Fruit fly (Drosophila melanogaster) whole organism, embryonic: ENCODE measurements around the gene Jhbp14.

Experiments used
- Bgb ChIP-seq: fragments of 200-800 bp; sonication (Bioruptor generic); IDR thresholded peaks from 2 replicates; pipeline ENCODE4 v1.3.6; 2022; ENCODE audit warnings: missing biosample characterization, missing genetic modification characterization; ENCODE audit not compliant: partially characterized antibody
- CG10209 ChIP-seq: fragments of 200-800 bp; sonication (Bioruptor generic); optimal IDR thresholded peaks from 3 replicates; lab custom pipeline; 2017; ENCODE audit warnings: missing biosample characterization, mild to moderate bottlenecking, missing genetic modification characterization, missing genetic modification reagents
- CG12769 ChIP-seq: fragments of 200-800 bp; sonication (Bioruptor generic); optimal IDR thresholded peaks from 2 replicates; lab custom pipeline; 2019; ENCODE audit warnings: missing biosample characterization, mild to moderate bottlenecking, missing genetic modification characterization, moderate library complexity
- CG13894 ChIP-seq: fragments of 200-800 bp; sonication (Bioruptor generic); optimal IDR thresholded peaks from 3 replicates; lab custom pipeline; 2018; ENCODE audit warnings: missing biosample characterization, mild to moderate bottlenecking, missing genetic modification characterization, moderate library complexity
- CG14710 ChIP-seq: fragments of 200-800 bp; sonication (Bioruptor generic); optimal IDR thresholded peaks from 3 replicates; lab custom pipeline; 2019; ENCODE audit warnings: missing biosample characterization, mild to moderate bottlenecking, missing genetic modification characterization, moderate library complexity
- CG15011 ChIP-seq: fragments of 200-800 bp; sonication (Bioruptor generic); optimal IDR thresholded peaks from 3 replicates; lab custom pipeline; 2018; ENCODE audit warnings: missing biosample characterization, mild to moderate bottlenecking, missing genetic modification characterization
- CG15601 ChIP-seq: fragments of 200-800 bp; sonication (Bioruptor generic); optimal IDR thresholded peaks from 3 replicates; lab custom pipeline; 2019; ENCODE audit warnings: missing biosample characterization, mild to moderate bottlenecking, missing genetic modification characterization, moderate library complexity
- CG1602 ChIP-seq: fragments of 200-800 bp; sonication (Bioruptor generic); optimal IDR thresholded peaks from 3 replicates; lab custom pipeline; 2016; ENCODE audit warnings: missing biosample characterization, missing genetic modification characterization
- CG17912 ChIP-seq: fragments of 200-800 bp; sonication (Bioruptor generic); optimal IDR thresholded peaks from 2 replicates; lab custom pipeline; 2018; ENCODE audit warnings: missing biosample characterization, mild to moderate bottlenecking, missing genetic modification characterization
- CG2116 ChIP-seq: fragments of 200-800 bp; sonication (Bioruptor generic); optimal IDR thresholded peaks from 3 replicates; lab custom pipeline; 2018; ENCODE audit warnings: missing biosample characterization, mild to moderate bottlenecking, missing genetic modification characterization
- CG3065 ChIP-seq: fragments of 200-800 bp; sonication (Bioruptor generic); optimal IDR thresholded peaks from 2 replicates; lab custom pipeline; 2016; ENCODE audit warnings: missing biosample characterization, missing genetic modification characterization
- CG3163 ChIP-seq: fragments of 200-800 bp; sonication (Bioruptor generic); optimal IDR thresholded peaks from 3 replicates; lab custom pipeline; 2016; ENCODE audit warnings: missing biosample characterization, missing genetic modification characterization
- CG4404 ChIP-seq: fragments of 200-800 bp; sonication (Bioruptor generic); IDR thresholded peaks from 2 replicates; pipeline ENCODE4 v1.3.6; 2022; ENCODE audit warnings: missing biosample characterization, missing genetic modification characterization
- CG4854 ChIP-seq: fragments of 200-800 bp; sonication (Bioruptor generic); optimal IDR thresholded peaks from 2 replicates; lab custom pipeline; 2016; ENCODE audit warnings: missing biosample characterization, missing genetic modification characterization, inconsistent platforms
- CG7987 ChIP-seq: fragments of 200-800 bp; sonication (Bioruptor generic); optimal IDR thresholded peaks from 2 replicates; lab custom pipeline; 2018; ENCODE audit warnings: missing biosample characterization, mild to moderate bottlenecking, missing genetic modification characterization, moderate library complexity
- CG9876 ChIP-seq: fragments of 200-800 bp; sonication (Bioruptor generic); optimal IDR thresholded peaks from 2 replicates; lab custom pipeline; 2016; ENCODE audit warnings: missing biosample characterization, missing genetic modification characterization
- Dbx ChIP-seq: fragments of 200-800 bp; sonication (Bioruptor generic); IDR thresholded peaks from 3 replicates; pipeline ENCODE4 v1.3.6; 2022; ENCODE audit warnings: missing biosample characterization, missing genetic modification characterization
- Deaf1 ChIP-seq: fragments of 200-800 bp; optimal IDR thresholded peaks from 3 replicates; lab custom pipeline; 2019; ENCODE audit warnings: missing biosample characterization, mild to moderate bottlenecking, missing genetic modification characterization, moderate library complexity
- Dip2 ChIP-seq: fragments of 200-800 bp; sonication (Bioruptor generic); IDR thresholded peaks from 2 replicates; pipeline ENCODE4 v1.3.6; 2022; ENCODE audit warnings: missing biosample characterization, missing genetic modification characterization
- Ets97D ChIP-seq: fragments of 200-800 bp; sonication (Bioruptor generic); optimal IDR thresholded peaks from 3 replicates; lab custom pipeline; 2016; ENCODE audit warnings: missing biosample characterization, missing genetic modification characterization
- Mad ChIP-seq: fragments of 200-800 bp; sonication (Bioruptor generic); optimal IDR thresholded peaks from 2 replicates; lab custom pipeline; 2016; ENCODE audit warnings: missing biosample characterization, missing genetic modification characterization
- Med ChIP-seq: fragments of 200-800 bp; sonication (Bioruptor generic); peaks from one replicate; lab custom pipeline; 2016; ENCODE audit warnings: missing biosample characterization, missing genetic modification characterization, mild to moderate bottlenecking, inconsistent platforms, moderate library complexity
- NfI ChIP-seq: fragments of 200-800 bp; sonication (Bioruptor generic); optimal IDR thresholded peaks from 3 replicates; lab custom pipeline; 2018; ENCODE audit warnings: missing biosample characterization, mild to moderate bottlenecking, missing genetic modification characterization, moderate library complexity
- Pdp1 ChIP-seq, 2 experiments: fragments of 200-800 bp; sonication (Bioruptor generic); optimal IDR thresholded peaks; 3 replicates each; lab custom pipeline; 2016; ENCODE audit warnings: missing biosample characterization in 2 of 2, missing genetic modification characterization in 2 of 2, mild to moderate bottlenecking in 1 of 2, moderate library complexity in 1 of 2
- Vsx1 ChIP-seq: fragments of 200-800 bp; sonication (Bioruptor generic); optimal IDR thresholded peaks from 2 replicates; lab custom pipeline; 2017; ENCODE audit warnings: missing biosample characterization, mild to moderate bottlenecking, missing genetic modification characterization, missing genetic modification reagents
- ap ChIP-seq: fragments of 200-800 bp; sonication (Bioruptor generic); IDR thresholded peaks from 2 replicates; pipeline ENCODE4 v1.3.6; 2022; ENCODE audit warnings: missing biosample characterization, missing genetic modification characterization
- ato ChIP-seq: fragments of 200-800 bp; sonication (Bioruptor generic); IDR thresholded peaks from 2 replicates; pipeline ENCODE4 v1.3.6; 2022; ENCODE audit warnings: missing biosample characterization, missing genetic modification characterization; ENCODE audit not compliant: partially characterized antibody
- bab2 ChIP-seq: fragments of 200-800 bp; sonication (Bioruptor generic); optimal IDR thresholded peaks from 2 replicates; lab custom pipeline; 2016; ENCODE audit warnings: missing biosample characterization, missing genetic modification characterization
- cg ChIP-seq: fragments of 200-800 bp; sonication (Bioruptor generic); optimal IDR thresholded peaks from 3 replicates; lab custom pipeline; 2019; ENCODE audit warnings: missing biosample characterization, mild to moderate bottlenecking, missing genetic modification characterization, moderate library complexity
- chinmo ChIP-seq: fragments of 200-800 bp; sonication (Bioruptor generic); IDR thresholded peaks from 4 replicates; pipeline ENCODE4 v1.3.6; 2022; ENCODE audit warnings: missing biosample characterization, missing genetic modification characterization; ENCODE audit not compliant: partially characterized antibody
- dan ChIP-seq: fragments of 200-800 bp; sonication (Bioruptor generic); IDR thresholded peaks from 2 replicates; pipeline ENCODE4 v1.3.6; 2022; ENCODE audit warnings: missing biosample characterization, missing genetic modification characterization
- exex ChIP-seq: fragments of 200-800 bp; sonication (Bioruptor generic); optimal IDR thresholded peaks from 4 replicates; lab custom pipeline; 2018; ENCODE audit warnings: missing biosample characterization, mild to moderate bottlenecking, missing genetic modification characterization, moderate library complexity
- insv ChIP-seq, 2 experiments: fragments of 200-800 bp; sonication (Bioruptor generic); optimal IDR thresholded peaks; 3 replicates each; lab custom pipeline; 2016 to 2018; ENCODE audit warnings: missing biosample characterization in 2 of 2, missing genetic modification characterization in 2 of 2
- inv ChIP-seq: fragments of 200-800 bp; sonication (Bioruptor generic); IDR thresholded peaks from 2 replicates; pipeline ENCODE4 v1.3.6; 2022; ENCODE audit warnings: missing biosample characterization, missing genetic modification characterization; ENCODE audit not compliant: partially characterized antibody
- kay ChIP-seq: fragments of 200-800 bp; sonication (Bioruptor generic); optimal IDR thresholded peaks from 2 replicates; lab custom pipeline; 2016; ENCODE audit warnings: missing biosample characterization, missing genetic modification characterization
- lmd ChIP-seq: fragments of 200-800 bp; sonication (Bioruptor generic); IDR thresholded peaks from 2 replicates; pipeline ENCODE4 v1.3.6; 2022; ENCODE audit warnings: missing biosample characterization, missing genetic modification characterization
- nerfin-1 ChIP-seq: fragments of 200-800 bp; sonication (Bioruptor generic); optimal IDR thresholded peaks from 3 replicates; lab custom pipeline; 2019; ENCODE audit warnings: missing biosample characterization, mild to moderate bottlenecking, missing genetic modification characterization, moderate library complexity
- oc ChIP-seq: fragments of 200-800 bp; sonication (Bioruptor generic); optimal IDR thresholded peaks from 2 replicates; lab custom pipeline; 2018; ENCODE audit warnings: missing biosample characterization, mild to moderate bottlenecking, missing genetic modification characterization, moderate library complexity
- sd ChIP-seq: fragments of 200-800 bp; sonication (Bioruptor generic); optimal IDR thresholded peaks from 3 replicates; lab custom pipeline; 2018; ENCODE audit warnings: missing biosample characterization, mild to moderate bottlenecking, missing genetic modification characterization, moderate library complexity
- sens-2 ChIP-seq: fragments of 200-800 bp; sonication (Bioruptor generic); IDR thresholded peaks from 2 replicates; pipeline ENCODE4 v1.3.6; 2022; ENCODE audit warnings: missing biosample characterization, missing genetic modification characterization
- tio ChIP-seq: fragments of 200-800 bp; sonication (Bioruptor generic); optimal IDR thresholded peaks from 2 replicates; lab custom pipeline; 2017; ENCODE audit warnings: missing biosample characterization, missing genetic modification characterization, inconsistent platforms
- z ChIP-seq: fragments of 200-800 bp; sonication (Bioruptor generic); IDR thresholded peaks from 3 replicates; pipeline ENCODE4 v1.3.6; 2022; ENCODE audit warnings: missing biosample characterization, missing genetic modification characterization
- zen2 ChIP-seq: fragments of 200-800 bp; sonication (Bioruptor generic); IDR thresholded peaks from 3 replicates; pipeline ENCODE4 v1.3.6; 2022; ENCODE audit warnings: missing biosample characterization, missing genetic modification characterization; ENCODE audit not compliant: partially characterized antibody

Gene Jhbp14

dm6 chr2L:13260740-13261139, 24.4 kb downstream of the Jhbp14 start, which contains the start of gene CG44085 (continued):
- no peak for TF ChIP-seq CG15011 (GFP tag; lab: Kevin White, UChicago)
- TF ChIP-seq Med (GFP tag; lab: Kevin White, UChicago), result peak; percentile 53
- TF ChIP-seq sd (tag; lab: Kevin White, UChicago), result peak; percentile 26
- no peak for TF ChIP-seq oc (tag; lab: Kevin White, UChicago)
- no peak for TF ChIP-seq NfI (GFP tag; lab: Kevin White, UChicago)
- TF ChIP-seq CG15601, result no peak
- TF ChIP-seq z, result 0 out of 3 replicates have a peak, but pooled peaks have one; percentile 40
- no peak for TF ChIP-seq zen2 (GFP tag; lab: Robert Waterston, UW)
- no peak for TF ChIP-seq CG1602
- TF ChIP-seq tio (GFP tag; lab: Kevin White, UChicago), result no peak
- no peak for TF ChIP-seq sens-2 (GFP tag; lab: Robert Waterston, UW)
- no peak for TF ChIP-seq CG3163 (GFP tag; lab: Kevin White, UChicago)
- TF ChIP-seq CG14710 (tag; lab: Kevin White, UChicago), result no peak
- TF ChIP-seq exex (tag; lab: Kevin White, UChicago), result no peak
- TF ChIP-seq insv (GFP tag; optimal IDR thresholded peaks at IDR 0.05; lab: Kevin White, UChicago), result no peak
- TF ChIP-seq Pdp1 (GFP tag; optimal IDR thresholded peaks at IDR 0.05; lab: Kevin White, UChicago), result no peak
- no peak for TF ChIP-seq Dbx (GFP tag; lab: Robert Waterston, UW)
- TF ChIP-seq CG12769 (tag; lab: Kevin White, UChicago), result peak; percentile 32
- TF ChIP-seq Deaf1 (tag; lab: Kevin White, UChicago), result peak; percentile 75
- 0 out of 4 replicates have a peak, but pooled peaks have one; percentile 9 for TF ChIP-seq chinmo (GFP tag; lab: Robert Waterston, UW)
- TF ChIP-seq CG4404 (GFP tag; lab: Robert Waterston, UW), result no peak
- no peak for TF ChIP-seq CG3065
- no peak for TF ChIP-seq kay (GFP tag; lab: Kevin White, UChicago)
- no peak for TF ChIP-seq ato (GFP tag; lab: Robert Waterston, UW)
- no peak for TF ChIP-seq Vsx1
- TF ChIP-seq Bgb (GFP tag; lab: Robert Waterston, UW), result no peak
- TF ChIP-seq Ets97D (GFP tag; lab: Kevin White, UChicago), result no peak
- no peak for TF ChIP-seq CG9876 (GFP tag; lab: Kevin White, UChicago)
- TF ChIP-seq CG13894, result no peak
- TF ChIP-seq ap, result no peak
- TF ChIP-seq nerfin-1, result no peak
- no peak for TF ChIP-seq bab2
- no peak for TF ChIP-seq inv
- TF ChIP-seq cg, result peak; percentile 52
- TF ChIP-seq lmd (GFP tag; lab: Robert Waterston, UW), result no peak
- no peak for TF ChIP-seq CG17912 (GFP tag; lab: Kevin White, UChicago)
- TF ChIP-seq CG7987 (GFP tag; lab: Kevin White, UChicago), result no peak
- no peak for TF ChIP-seq CG2116
- no peak for TF ChIP-seq CG4854 (GFP tag; lab: Kevin White, UChicago)
- TF ChIP-seq Dip2, result no peak
- TF ChIP-seq Mad (GFP tag; lab: Kevin White, UChicago), result no peak
- TF ChIP-seq CG10209 (GFP tag; lab: Kevin White, UChicago), result no peak
- no peak for TF ChIP-seq dan
